Worm (Caenorhabditis elegans) whole organism, late embryonic: ENCODE measurements around the gene twk-14.

Experiments used
- C08G9.2 ChIP-seq: sonication (generic microtip); optimal IDR thresholded peaks from 2 replicates; lab custom pipeline; 2016; ENCODE audit warnings: mild to moderate bottlenecking, missing genetic modification characterization, moderate library complexity, missing compliant biosample characterization
- C38D4.7 ChIP-seq: fragments of 200-800 bp; sonication (Bioruptor generic); optimal IDR thresholded peaks from 2 replicates; lab custom pipeline; 2018; ENCODE audit warnings: mild to moderate bottlenecking, missing genetic modification characterization, moderate library complexity, missing compliant biosample characterization
- F13H6.1 ChIP-seq: sonication (generic microtip); optimal IDR thresholded peaks from 2 replicates; lab custom pipeline; 2016; ENCODE audit warnings: missing genetic modification characterization, missing compliant biosample characterization
- K09A11.1 ChIP-seq: sonication (generic microtip); optimal IDR thresholded peaks from 2 replicates; lab custom pipeline; 2017; ENCODE audit warnings: antibody characterized with exemption, mild to moderate bottlenecking, missing genetic modification characterization, missing compliant biosample characterization; ENCODE audit not compliant: insufficient read depth
- ahr-1 ChIP-seq: sonication (generic microtip); optimal IDR thresholded peaks from 2 replicates; lab custom pipeline; 2016; ENCODE audit warnings: missing genetic modification characterization, missing compliant biosample characterization
- ama-1 ChIP-seq: fragments of 150-350 bp; optimal IDR thresholded peaks from 2 replicates; lab custom pipeline; 2014
- ceh-18 ChIP-seq: sonication (generic microtip); optimal IDR thresholded peaks from 2 replicates; lab custom pipeline; 2016; ENCODE audit warnings: missing genetic modification characterization, missing compliant biosample characterization
- ceh-19 ChIP-seq: fragments of 200-800 bp; sonication (Bioruptor generic); optimal IDR thresholded peaks from 2 replicates; lab custom pipeline; 2018; ENCODE audit warnings: mild to moderate bottlenecking, missing genetic modification characterization, missing compliant biosample characterization
- ceh-22 ChIP-seq: sonication (generic microtip); optimal IDR thresholded peaks from 2 replicates; lab custom pipeline; 2017; ENCODE audit warnings: missing biosample characterization, missing genetic modification characterization
- ceh-24 ChIP-seq: sonication (generic microtip); optimal IDR thresholded peaks from 2 replicates; lab custom pipeline; 2016; ENCODE audit warnings: mild to moderate bottlenecking, missing genetic modification characterization, missing compliant biosample characterization
- ceh-30 ChIP-seq: fragments of 150-350 bp; optimal IDR thresholded peaks from 2 replicates; lab custom pipeline; 2014; ENCODE audit warnings: missing biosample characterization, missing genetic modification characterization
- ceh-31 ChIP-seq: sonication (generic microtip); optimal IDR thresholded peaks from 2 replicates; lab custom pipeline; 2016; ENCODE audit warnings: missing genetic modification characterization, missing compliant biosample characterization
- ceh-45 ChIP-seq: fragments of 200-800 bp; sonication (Bioruptor generic); IDR thresholded peaks from 2 replicates; pipeline ENCODE4 v1.3.6; 2022; ENCODE audit warnings: missing genetic modification reagents, missing genetic modification characterization, missing compliant biosample characterization
- ceh-6 ChIP-seq: fragments of 200-800 bp; sonication (Bioruptor generic); optimal IDR thresholded peaks from 2 replicates; lab custom pipeline; 2018; ENCODE audit warnings: mild to moderate bottlenecking, missing genetic modification characterization, missing compliant biosample characterization
- ceh-9 ChIP-seq: sonication (generic microtip); optimal IDR thresholded peaks from 2 replicates; lab custom pipeline; 2016; ENCODE audit warnings: mild to moderate bottlenecking, missing genetic modification characterization, inconsistent platforms, missing compliant biosample characterization
- che-1 ChIP-seq: sonication (generic microtip); optimal IDR thresholded peaks from 2 replicates; lab custom pipeline; 2016; ENCODE audit warnings: mild to moderate bottlenecking, missing genetic modification characterization, missing compliant biosample characterization
- elt-4 ChIP-seq: sonication (generic microtip); optimal IDR thresholded peaks from 2 replicates; lab custom pipeline; 2016; ENCODE audit warnings: missing genetic modification characterization, missing compliant biosample characterization
- eyg-1 ChIP-seq: sonication (generic microtip); optimal IDR thresholded peaks from 2 replicates; lab custom pipeline; 2016; ENCODE audit warnings: missing genotype, missing genetic modification characterization, missing compliant biosample characterization
- gmeb-2 ChIP-seq: sonication (generic microtip); optimal IDR thresholded peaks from 2 replicates; lab custom pipeline; 2016; ENCODE audit warnings: missing genetic modification characterization, inconsistent platforms, missing compliant biosample characterization
- hlh-13 ChIP-seq: fragments of 200-800 bp; sonication (Bioruptor generic); optimal IDR thresholded peaks from 2 replicates; lab custom pipeline; 2018; ENCODE audit warnings: mild to moderate bottlenecking, missing genetic modification characterization, missing compliant biosample characterization
- hlh-15 ChIP-seq: sonication (generic microtip); optimal IDR thresholded peaks from 2 replicates; lab custom pipeline; 2016; ENCODE audit warnings: missing genetic modification characterization, missing compliant biosample characterization
- hlh-6 ChIP-seq: sonication (generic microtip); optimal IDR thresholded peaks from 2 replicates; lab custom pipeline; 2016; ENCODE audit warnings: missing genotype, missing genetic modification characterization, missing compliant biosample characterization
- hlh-8 ChIP-seq: sonication (generic microtip); optimal IDR thresholded peaks from 2 replicates; lab custom pipeline; 2016; ENCODE audit warnings: missing genotype, missing genetic modification characterization, missing compliant biosample characterization
- madf-2 ChIP-seq: sonication (generic microtip); optimal IDR thresholded peaks from 2 replicates; lab custom pipeline; 2017; ENCODE audit warnings: missing genetic modification characterization, missing compliant biosample characterization
- mec-3 ChIP-seq: sonication (generic microtip); optimal IDR thresholded peaks from 2 replicates; lab custom pipeline; 2016; ENCODE audit warnings: borderline replicate concordance, missing genetic modification characterization, missing compliant biosample characterization
- nfya-1 ChIP-seq: sonication (generic microtip); optimal IDR thresholded peaks from 2 replicates; lab custom pipeline; 2017; ENCODE audit warnings: missing genetic modification characterization, mild to moderate bottlenecking, missing compliant biosample characterization, antibody characterized with exemption, moderate library complexity
- pag-3 ChIP-seq: sonication (generic microtip); optimal IDR thresholded peaks from 2 replicates; lab custom pipeline; 2016; ENCODE audit warnings: missing compliant biosample characterization, missing genetic modification characterization, borderline replicate concordance
- pha-2 ChIP-seq: sonication (generic microtip); optimal IDR thresholded peaks from 2 replicates; lab custom pipeline; 2017; ENCODE audit warnings: mild to moderate bottlenecking, missing genetic modification characterization, missing compliant biosample characterization
- pha-4 ChIP-seq: fragments of 150-350 bp; optimal IDR thresholded peaks from 2 replicates; lab custom pipeline; 2018; ENCODE audit warnings: missing biosample characterization, missing genetic modification reagents, missing genetic modification characterization
- pqm-1 ChIP-seq: sonication (generic microtip); optimal IDR thresholded peaks from 2 replicates; lab custom pipeline; 2016; ENCODE audit warnings: missing genetic modification characterization, missing compliant biosample characterization
- pros-1 ChIP-seq: fragments of 150-350 bp; optimal IDR thresholded peaks from 2 replicates; lab custom pipeline; 2014; ENCODE audit warnings: missing biosample characterization, missing genetic modification reagents, missing genetic modification characterization
- sox-2 ChIP-seq: fragments of 200-800 bp; sonication (Bioruptor generic); IDR thresholded peaks from 2 replicates; pipeline ENCODE4 v1.3.6; 2022; ENCODE audit warnings: missing genetic modification reagents, missing genetic modification characterization, missing compliant biosample characterization
- sox-4 ChIP-seq: sonication (generic microtip); optimal IDR thresholded peaks from 2 replicates; lab custom pipeline; 2017; ENCODE audit warnings: mild to moderate bottlenecking, missing genetic modification characterization, inconsistent platforms, missing compliant biosample characterization
- syd-9 ChIP-seq: sonication (generic microtip); optimal IDR thresholded peaks from 2 replicates; lab custom pipeline; 2016; ENCODE audit warnings: mild to moderate bottlenecking, missing genetic modification characterization, moderate library complexity, missing compliant biosample characterization
- tbx-2 ChIP-seq: sonication (generic microtip); optimal IDR thresholded peaks from 2 replicates; lab custom pipeline; 2016; ENCODE audit warnings: missing genetic modification characterization, missing compliant biosample characterization
- ttx-3 ChIP-seq: sonication (generic microtip); optimal IDR thresholded peaks from 2 replicates; lab custom pipeline; 2016; ENCODE audit warnings: missing genetic modification reagents, missing genetic modification characterization, missing compliant biosample characterization
- unc-55 ChIP-seq: sonication (generic microtip); optimal IDR thresholded peaks from 2 replicates; lab custom pipeline; 2017; ENCODE audit warnings: missing biosample characterization, missing genetic modification reagents, missing genetic modification characterization

Gene twk-14

ce11 chrV:12352881-12353280 lies 42.6 kb downstream of the twk-14 start:
- TF ChIP-seq ama-1 (lab: Kevin White, UChicago): peak; percentile 79
- no peak for TF ChIP-seq ceh-22 (tag; lab: Kevin White, UChicago)
- TF ChIP-seq ceh-31: no peak
- peak; percentile 8 for TF ChIP-seq pha-2
- no peak for TF ChIP-seq ceh-24 (tag; lab: Kevin White, UChicago)

DNA sequence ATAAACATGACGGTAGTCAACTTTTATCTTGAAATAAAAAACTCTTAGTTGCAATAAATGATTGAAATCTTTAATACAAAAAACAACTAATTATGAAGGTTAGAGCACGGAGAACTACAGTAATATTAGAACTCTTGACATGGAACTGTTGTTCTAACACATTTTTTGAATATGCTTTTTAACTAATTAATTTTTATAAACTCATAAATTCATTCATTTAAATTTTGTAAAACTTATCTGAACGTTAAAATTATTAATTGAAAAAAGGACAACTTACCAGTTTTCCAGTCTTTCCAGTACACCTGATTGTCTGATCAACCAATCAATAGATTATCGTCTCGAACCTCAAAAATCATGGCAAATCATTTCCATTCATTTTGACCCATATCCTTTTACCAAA lies 43.1 kb downstream of the twk-14 start, which contains the start of gene sqt-3:
Gene sqt-3 (plus strand): TSS at position 301 of the 400 bp plus-strand sequence.
- TF ChIP-seq hlh-15 (tag; lab: Kevin White, UChicago) (no peak), ceh-30 (no peak), ama-1 (lab: Kevin White, UChicago) (no peak), ttx-3 (tag; lab: Kevin White, UChicago) (no peak), sox-2 (GFP tag; lab: Robert Waterston, UW) (no peak)

DNA sequence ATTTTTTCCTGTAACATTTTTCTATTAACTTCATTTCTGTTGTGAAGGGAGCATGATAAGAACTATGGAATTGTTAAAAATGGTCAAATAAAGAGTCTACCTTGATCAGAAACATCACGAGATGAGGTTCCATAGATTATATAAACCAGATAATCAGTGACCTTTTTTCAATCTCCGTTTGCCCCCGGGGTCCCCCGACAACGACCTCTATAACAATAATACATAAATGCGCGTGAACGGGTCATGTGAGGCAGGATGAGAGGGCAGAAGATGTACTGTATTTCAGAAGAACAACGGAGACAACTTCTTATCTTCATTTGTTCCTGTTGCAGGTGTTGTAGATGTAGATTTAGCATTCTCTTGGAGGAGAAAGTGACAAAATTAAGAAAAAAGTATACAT lies 43.7 kb downstream of the twk-14 start:
- no peak for TF ChIP-seq ceh-45 (GFP tag; lab: Robert Waterston, UW)

DNA sequence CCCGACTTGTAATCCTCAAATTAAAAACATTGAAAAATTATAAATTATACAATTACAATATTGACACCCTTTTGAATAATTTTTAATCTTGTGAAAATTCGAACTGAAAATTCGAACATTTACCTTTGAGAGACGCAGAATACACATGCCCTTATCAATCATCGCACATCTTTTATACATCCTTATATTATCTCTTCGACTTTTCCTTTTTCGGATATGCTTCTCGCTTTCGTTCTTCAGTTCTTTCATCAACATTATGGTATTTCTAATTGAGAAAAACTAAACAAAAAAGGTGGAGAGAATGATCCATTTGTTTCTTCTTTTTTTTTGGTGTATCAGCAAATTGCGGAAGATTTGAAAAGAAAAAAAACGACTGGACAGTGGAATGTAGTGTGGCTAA lies 46.1 kb downstream of the twk-14 start:
- TF ChIP-seq pha-4: no peak
- TF ChIP-seq pros-1 (tag; lab: Kevin White, UChicago): no peak
- no peak for TF ChIP-seq hlh-8 (tag; lab: Kevin White, UChicago)
- TF ChIP-seq ceh-19 (GFP tag; lab: Kevin White, UChicago): no peak

DNA sequence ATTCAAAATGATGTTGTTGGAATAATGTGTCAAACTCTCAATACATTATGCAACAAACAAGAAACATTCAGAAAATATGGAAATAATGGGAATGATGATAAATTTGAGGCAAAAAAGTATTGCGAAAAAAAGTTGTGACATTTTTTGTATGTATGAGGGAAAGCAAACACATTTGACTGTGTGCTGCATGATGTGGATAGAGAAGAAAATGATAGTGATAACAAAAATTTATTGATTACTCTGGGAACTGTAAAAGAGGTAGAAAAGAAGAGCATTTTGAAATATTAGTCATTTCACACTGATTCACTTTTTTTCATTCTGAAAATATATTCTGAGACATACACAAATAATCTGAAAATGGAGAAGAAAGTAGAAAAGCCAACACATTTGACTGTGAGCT lies 47.7 kb downstream of the twk-14 start:
- no peak for TF ChIP-seq mec-3 (tag; lab: Kevin White, UChicago)
- no peak for TF ChIP-seq ceh-30
- no peak for TF ChIP-seq eyg-1 (tag; lab: Kevin White, UChicago)
- no peak for TF ChIP-seq sox-4 (tag; lab: Kevin White, UChicago)

DNA sequence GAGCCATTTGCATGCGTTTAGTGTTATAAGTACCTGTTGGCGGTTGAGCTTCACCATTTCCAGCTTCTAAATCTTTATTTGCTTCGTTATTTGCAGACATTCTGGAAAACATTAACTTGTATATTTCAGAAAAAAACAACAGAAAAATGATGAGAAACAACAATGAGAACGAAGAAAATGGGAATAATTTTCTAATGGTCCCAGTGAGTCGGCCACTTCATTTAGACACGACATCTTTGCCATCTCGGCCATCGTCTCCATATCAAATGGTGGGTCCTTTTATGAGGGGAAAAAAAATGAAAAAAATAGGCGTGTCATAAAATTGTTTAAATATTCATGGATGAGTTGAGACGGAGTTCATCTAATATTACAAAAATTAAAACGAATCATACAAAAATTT lies 49.7 kb downstream of the twk-14 start, which contains the start of gene snb-2:
Gene snb-2 (minus strand): TSS at position 101 of the 400 bp plus-strand sequence.
- no peak for TF ChIP-seq hlh-6 (tag; lab: Kevin White, UChicago)
- TF ChIP-seq ceh-31: no peak
- no peak for TF ChIP-seq madf-2 (tag; lab: Kevin White, UChicago)
- TF ChIP-seq pag-3 (tag; lab: Kevin White, UChicago): no peak
- TF ChIP-seq pqm-1 (tag; lab: Kevin White, UChicago): no peak
- no peak for TF ChIP-seq ceh-9 (tag; lab: Kevin White, UChicago)

DNA sequence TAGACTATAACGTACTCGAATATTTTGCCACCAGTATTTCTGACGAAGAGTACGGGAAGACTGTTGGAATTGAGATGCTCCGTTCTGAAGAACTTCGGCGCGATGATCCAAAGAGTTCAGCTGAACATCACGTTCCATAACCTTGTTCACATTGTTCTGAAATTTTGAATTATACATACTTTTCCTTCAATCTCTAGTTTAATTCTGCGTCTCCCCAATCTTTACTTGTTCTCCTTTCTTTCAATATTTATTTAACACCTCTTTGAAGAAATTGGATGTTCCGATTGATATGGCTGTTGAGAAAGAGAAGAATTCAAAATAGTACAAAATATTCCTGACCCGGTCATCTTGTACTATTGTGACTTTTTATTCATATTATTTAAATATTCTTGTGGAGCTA lies 50.7 kb downstream of the twk-14 start, which contains the start of gene F23H12.3:
Gene F23H12.3 (plus strand): TSS at position 301 of the 400 bp plus-strand sequence.
- TF ChIP-seq ahr-1 (tag; lab: Kevin White, UChicago): no peak
- TF ChIP-seq, all 69 proteins: peak for 0

ce11 chrV:12343419-12343969 lies 52.0 kb downstream of the twk-14 start, which contains the start of gene tomm-20:
Gene tomm-20 (minus strand): TSS chrV:12343469.
- TF ChIP-seq C08G9.2 (tag; lab: Kevin White, UChicago) (peak; percentile 38), pha-2 (peak; percentile 33), ceh-19 (GFP tag; lab: Kevin White, UChicago) (peak; percentile 58), gmeb-2 (tag; lab: Kevin White, UChicago) (peak; percentile 31), madf-2 (tag; lab: Kevin White, UChicago) (peak; percentile 51), mec-3 (tag; lab: Kevin White, UChicago) (no peak), syd-9 (no peak), K09A11.1 (tag; lab: Kevin White, UChicago) (no peak), nfya-1 (tag; lab: Kevin White, UChicago) (peak; percentile 80), tbx-2 (tag; lab: Kevin White, UChicago) (peak; percentile 80), ceh-31 (peak; percentile 59), C38D4.7 (GFP tag; lab: Kevin White, UChicago) (peak; percentile 43), sox-4 (tag; lab: Kevin White, UChicago) (peak; percentile 18), sox-2 (GFP tag; lab: Robert Waterston, UW) (no peak), elt-4 (tag; lab: Kevin White, UChicago) (no peak), che-1 (tag; lab: Kevin White, UChicago) (no peak), F13H6.1 (tag; lab: Kevin White, UChicago) (peak; percentile 27), ceh-6 (peak; percentile 28), unc-55 (peak; percentile 3), ceh-18 (tag; lab: Kevin White, UChicago) (peak; percentile 41), hlh-13 (GFP tag; lab: Kevin White, UChicago) (peak; percentile 29)
